Fruit fly (Drosophila melanogaster) whole organism, embryonic: ENCODE results near the gene CAH4.
A peak's percentile ranks its signal among the peaks of the same experiment; 100 is the strongest.

Experiments used
- Atf6 ChIP-seq: fragments of 200-800 bp; sonication (Bioruptor generic); IDR thresholded peaks from 2 replicates; pipeline ENCODE4 v1.3.6; 2022; ENCODE audit warnings: missing biosample characterization, missing genetic modification characterization
- B-H1 ChIP-seq: fragments of 200-800 bp; sonication (Bioruptor generic); IDR thresholded peaks from 3 replicates; pipeline ENCODE4 v1.3.6; 2022; ENCODE audit warnings: missing biosample characterization, missing genetic modification characterization
- CG10462 ChIP-seq: fragments of 200-800 bp; sonication (Bioruptor generic); optimal IDR thresholded peaks from 2 replicates; lab custom pipeline; 2016; ENCODE audit warnings: missing biosample characterization, missing genetic modification characterization
- CG11695 ChIP-seq: fragments of 200-800 bp; sonication (Bioruptor generic); IDR thresholded peaks from 3 replicates; pipeline ENCODE4 v1.3.6; 2022; ENCODE audit warnings: missing biosample characterization, missing genetic modification characterization
- CG13894 ChIP-seq: fragments of 200-800 bp; sonication (Bioruptor generic); optimal IDR thresholded peaks from 3 replicates; lab custom pipeline; 2018; ENCODE audit warnings: missing biosample characterization, mild to moderate bottlenecking, missing genetic modification characterization, moderate library complexity
- CG15696 ChIP-seq: fragments of 200-800 bp; sonication (Bioruptor generic); optimal IDR thresholded peaks from 2 replicates; lab custom pipeline; 2019; ENCODE audit warnings: missing biosample characterization, mild to moderate bottlenecking, missing genetic modification characterization, moderate library complexity
- CG17361 ChIP-seq: fragments of 200-800 bp; sonication (Bioruptor generic); IDR thresholded peaks from 3 replicates; pipeline ENCODE4 v1.3.6; 2022; ENCODE audit warnings: missing biosample characterization, missing genetic modification characterization
- CG17802 ChIP-seq: fragments of 200-800 bp; sonication (Bioruptor generic); optimal IDR thresholded peaks from 2 replicates; lab custom pipeline; 2018; ENCODE audit warnings: missing biosample characterization, mild to moderate bottlenecking, missing genetic modification characterization, moderate library complexity
- CG18599 ChIP-seq: fragments of 200-800 bp; sonication (Bioruptor generic); optimal IDR thresholded peaks from 3 replicates; lab custom pipeline; 2017; ENCODE audit warnings: missing biosample characterization, missing genetic modification characterization, mild to moderate bottlenecking, moderate library complexity, missing genetic modification reagents
- CG2889 ChIP-seq: fragments of 200-800 bp; sonication (Bioruptor generic); IDR thresholded peaks from 3 replicates; pipeline ENCODE4 v1.3.6; 2022; ENCODE audit warnings: missing biosample characterization, missing genetic modification characterization
- CG32532 ChIP-seq: fragments of 200-800 bp; sonication (Bioruptor generic); IDR thresholded peaks from 2 replicates; pipeline ENCODE4 v1.3.6; 2022; ENCODE audit warnings: missing biosample characterization, missing genetic modification characterization
- CG32767 ChIP-seq: fragments of 200-800 bp; sonication (Bioruptor generic); IDR thresholded peaks from 2 replicates; pipeline ENCODE4 v1.3.6; 2022; ENCODE audit warnings: missing biosample characterization, missing genetic modification characterization
- CG3838 ChIP-seq: fragments of 200-800 bp; sonication (Bioruptor generic); optimal IDR thresholded peaks from 3 replicates; lab custom pipeline; 2016; ENCODE audit warnings: missing biosample characterization, missing genetic modification characterization
- CG3847 ChIP-seq: fragments of 200-800 bp; sonication (Bioruptor generic); IDR thresholded peaks from 2 replicates; pipeline ENCODE4 v1.3.6; 2022; ENCODE audit warnings: missing biosample characterization, missing genetic modification characterization
- CG6791 ChIP-seq: fragments of 200-800 bp; sonication (Bioruptor generic); IDR thresholded peaks from 3 replicates; pipeline ENCODE4 v1.3.6; 2022; ENCODE audit warnings: missing biosample characterization, missing genetic modification characterization; ENCODE audit not compliant: partially characterized antibody
- CG6813 ChIP-seq: fragments of 200-800 bp; sonication (Bioruptor generic); optimal IDR thresholded peaks from 2 replicates; lab custom pipeline; 2017; ENCODE audit warnings: missing biosample characterization, missing genetic modification characterization, mild to moderate bottlenecking, moderate library complexity, missing genetic modification reagents
- CG8765 ChIP-seq: fragments of 200-800 bp; sonication (Bioruptor generic); IDR thresholded peaks from 2 replicates; pipeline ENCODE4 v1.3.6; 2022; ENCODE audit warnings: missing biosample characterization, missing genetic modification characterization
- CG9437 ChIP-seq: fragments of 200-800 bp; sonication (Bioruptor generic); optimal IDR thresholded peaks from 2 replicates; lab custom pipeline; 2018; ENCODE audit warnings: missing biosample characterization, mild to moderate bottlenecking, missing genetic modification characterization
- CG9727 ChIP-seq: fragments of 200-800 bp; sonication (Bioruptor generic); optimal IDR thresholded peaks from 3 replicates; lab custom pipeline; 2017; ENCODE audit warnings: missing biosample characterization, mild to moderate bottlenecking, missing genetic modification characterization
- Chrac-16 ChIP-seq: fragments of 200-800 bp; sonication (Bioruptor generic); optimal IDR thresholded peaks from 3 replicates; lab custom pipeline; 2016; ENCODE audit warnings: missing biosample characterization, missing genetic modification characterization
- D19A ChIP-seq: fragments of 200-800 bp; optimal IDR thresholded peaks from 3 replicates; lab custom pipeline; 2019; ENCODE audit warnings: missing biosample characterization, mild to moderate bottlenecking, missing genetic modification characterization, moderate library complexity
- Gug ChIP-seq: fragments of 200-800 bp; sonication (Bioruptor generic); IDR thresholded peaks from 4 replicates; pipeline ENCODE4 v1.3.6; 2022; ENCODE audit warnings: missing biosample characterization, missing genetic modification characterization
- HmgZ ChIP-seq: fragments of 200-800 bp; sonication (Bioruptor generic); optimal IDR thresholded peaks from 2 replicates; lab custom pipeline; 2018; ENCODE audit warnings: missing biosample characterization, mild to moderate bottlenecking, missing genetic modification characterization
- NK7.1 ChIP-seq: fragments of 200-800 bp; sonication (Bioruptor generic); optimal IDR thresholded peaks from 3 replicates; lab custom pipeline; 2016; ENCODE audit warnings: missing biosample characterization, missing genetic modification characterization
- Nf-YB ChIP-seq: fragments of 200-800 bp; sonication (Bioruptor generic); optimal IDR thresholded peaks from 3 replicates; lab custom pipeline; 2019; ENCODE audit warnings: missing biosample characterization, mild to moderate bottlenecking, missing genetic modification characterization, moderate library complexity
- Nf-YC ChIP-seq: fragments of 200-800 bp; optimal IDR thresholded peaks from 3 replicates; lab custom pipeline; 2019; ENCODE audit warnings: missing biosample characterization, mild to moderate bottlenecking, missing genetic modification characterization, moderate library complexity
- Taf1 ChIP-seq: fragments of 200-800 bp; sonication (Bioruptor generic); IDR thresholded peaks from 2 replicates; pipeline ENCODE4 v1.3.6; 2022; ENCODE audit warnings: missing biosample characterization, missing genetic modification characterization
- az2 ChIP-seq: fragments of 200-800 bp; sonication (Bioruptor generic); optimal IDR thresholded peaks from 3 replicates; lab custom pipeline; 2016; ENCODE audit warnings: missing biosample characterization, missing genetic modification characterization
- dm ChIP-seq: fragments of 200-800 bp; sonication (Bioruptor generic); optimal IDR thresholded peaks from 3 replicates; lab custom pipeline; 2016; ENCODE audit warnings: missing biosample characterization, missing genetic modification characterization
- dmrt99B ChIP-seq: fragments of 200-800 bp; sonication (Bioruptor generic); optimal IDR thresholded peaks from 2 replicates; lab custom pipeline; 2018; ENCODE audit warnings: missing biosample characterization, mild to moderate bottlenecking, missing genetic modification characterization, moderate library complexity
- esg ChIP-seq: fragments of 200-800 bp; sonication (Bioruptor generic); conservative IDR thresholded peaks from 2 replicates; pipeline ENCODE4 v1.3.6; 2022; ENCODE audit warnings: missing biosample characterization, missing genetic modification characterization
- fd64A ChIP-seq: fragments of 200-800 bp; sonication (Bioruptor generic); optimal IDR thresholded peaks from 3 replicates; lab custom pipeline; 2018; ENCODE audit warnings: missing biosample characterization, mild to moderate bottlenecking, missing genetic modification characterization
- fru ChIP-seq: fragments of >200 bp; optimal IDR thresholded peaks from 2 replicates; lab custom pipeline; 2017
- gce ChIP-seq: fragments of 200-800 bp; sonication (Bioruptor generic); IDR thresholded peaks from 3 replicates; pipeline ENCODE4 v1.3.6; 2022; ENCODE audit warnings: missing biosample characterization, missing genetic modification characterization
- gcm ChIP-seq: fragments of 200-800 bp; sonication (Bioruptor generic); optimal IDR thresholded peaks from 2 replicates; lab custom pipeline; 2019; ENCODE audit warnings: missing biosample characterization, mild to moderate bottlenecking, missing genetic modification characterization, moderate library complexity
- grn ChIP-seq: fragments of 200-800 bp; sonication (Bioruptor generic); optimal IDR thresholded peaks from 3 replicates; lab custom pipeline; 2017; ENCODE audit warnings: missing biosample characterization, missing genetic modification characterization
- hth ChIP-seq: fragments of >200 bp; optimal IDR thresholded peaks from 2 replicates; lab custom pipeline; 2017; ENCODE audit warnings: inconsistent platforms
- jumu ChIP-seq: fragments of 200-800 bp; sonication (Bioruptor generic); optimal IDR thresholded peaks from 3 replicates; lab custom pipeline; 2016; ENCODE audit warnings: missing biosample characterization, missing genetic modification characterization
- ken ChIP-seq: fragments of 200-800 bp; sonication (Bioruptor generic); IDR thresholded peaks from 3 replicates; pipeline ENCODE4 v1.3.6; 2022; ENCODE audit warnings: missing biosample characterization, missing genetic modification characterization
- kni ChIP-seq: fragments of 200-800 bp; sonication (Bioruptor generic); optimal IDR thresholded peaks from 3 replicates; lab custom pipeline; 2017; ENCODE audit warnings: mild to moderate bottlenecking, missing biosample characterization, missing genetic modification reagents, missing genetic modification characterization
- odd ChIP-seq: fragments of 200-800 bp; sonication (Bioruptor generic); optimal IDR thresholded peaks from 2 replicates; lab custom pipeline; 2017; ENCODE audit warnings: missing biosample characterization, mild to moderate bottlenecking, missing genetic modification characterization
- psq ChIP-seq: fragments of 200-800 bp; sonication (Bioruptor generic); optimal IDR thresholded peaks from 2 replicates; lab custom pipeline; 2017; ENCODE audit warnings: missing biosample characterization, missing genetic modification characterization
- scrt ChIP-seq: fragments of 200-800 bp; sonication (Bioruptor generic); optimal IDR thresholded peaks from 2 replicates; lab custom pipeline; 2018; ENCODE audit warnings: missing biosample characterization, mild to moderate bottlenecking, missing genetic modification characterization, moderate library complexity
- sens ChIP-seq: fragments of 200-800 bp; sonication (Bioruptor generic); peaks from one replicate; lab custom pipeline; 2016; ENCODE audit warnings: missing biosample characterization, missing genetic modification characterization
- seq ChIP-seq: fragments of 200-800 bp; sonication (Bioruptor generic); IDR thresholded peaks from 2 replicates; pipeline ENCODE4 v1.3.6; 2022; ENCODE audit warnings: missing biosample characterization, missing genetic modification characterization
- sisA ChIP-seq: fragments of 200-800 bp; sonication (Bioruptor generic); IDR thresholded peaks from 2 replicates; pipeline ENCODE4 v1.3.6; 2022; ENCODE audit warnings: missing biosample characterization, missing genetic modification characterization
- sna ChIP-seq: fragments of 200-800 bp; sonication (Bioruptor generic); IDR thresholded peaks from 2 replicates; pipeline ENCODE4 v1.3.6; 2022; ENCODE audit warnings: missing biosample characterization, missing genetic modification characterization; ENCODE audit not compliant: partially characterized antibody
- stc ChIP-seq: fragments of 200-800 bp; sonication (Bioruptor generic); IDR thresholded peaks from 2 replicates; pipeline ENCODE4 v1.3.6; 2022; ENCODE audit warnings: missing biosample characterization, missing genetic modification characterization
- tap ChIP-seq: fragments of 200-800 bp; optimal IDR thresholded peaks from 3 replicates; lab custom pipeline; 2019; ENCODE audit warnings: missing biosample characterization, mild to moderate bottlenecking, missing genetic modification characterization, moderate library complexity
- tgo ChIP-seq: fragments of 200-800 bp; sonication (Bioruptor generic); IDR thresholded peaks from 3 replicates; pipeline ENCODE4 v1.3.6; 2022; ENCODE audit warnings: missing biosample characterization, missing genetic modification characterization
- toy ChIP-seq: fragments of 200-800 bp; sonication (Bioruptor generic); IDR thresholded peaks from 2 replicates; pipeline ENCODE4 v1.3.6; 2022; ENCODE audit warnings: missing biosample characterization, missing genetic modification characterization

CAH4 gene

DNA sequence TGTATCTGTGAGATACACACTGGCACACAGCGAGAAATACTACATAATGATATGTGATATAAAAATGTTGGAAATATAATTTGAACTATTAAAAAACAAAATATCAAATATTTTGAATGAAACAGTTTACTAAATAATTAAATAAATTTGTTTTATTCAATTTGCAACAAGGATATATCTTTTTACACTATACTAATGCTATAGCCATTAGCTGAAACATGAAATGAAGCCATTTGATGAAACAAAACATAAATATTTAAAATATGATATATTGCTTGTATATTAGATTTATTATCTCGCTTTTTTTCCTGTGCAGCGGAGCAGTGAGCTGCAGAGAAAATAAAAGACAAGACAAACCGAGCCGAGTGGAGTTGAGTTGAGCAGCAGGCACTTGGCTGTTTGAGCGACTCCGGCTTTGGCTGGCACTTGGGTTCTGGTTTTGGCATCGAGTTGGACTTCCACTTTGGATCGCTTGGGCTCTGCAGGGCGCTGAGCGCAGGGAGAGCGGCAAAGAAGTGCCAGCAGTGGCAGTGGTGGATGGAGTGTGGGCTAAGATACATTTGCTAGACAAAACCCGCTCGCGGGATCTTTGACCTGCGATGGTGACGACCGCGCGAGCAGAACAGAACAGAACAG, 36.1 kb upstream of the CAH4 start (continued):
- TF ChIP-seq sna (GFP tag; lab: Robert Waterston, UW) (no peak), tgo (GFP tag; lab: Robert Waterston, UW) (peak; percentile 61), CG10462 (GFP tag; lab: Kevin White, UChicago) (no peak), sisA (GFP tag; lab: Robert Waterston, UW) (peak; percentile 68), CG6791 (no peak), dmrt99B (tag; lab: Kevin White, UChicago) (peak; percentile 92), grn (peak; percentile 3), seq (GFP tag; lab: Robert Waterston, UW) (0 out of 2 replicates have a peak, but pooled peaks have one; percentile 45), odd (GFP tag; lab: Kevin White, UChicago) (peak; percentile 60), gcm (GFP tag; lab: Kevin White, UChicago) (peak; percentile 88), CG9727 (GFP tag; lab: Kevin White, UChicago) (peak; percentile 93), kni (peak; percentile 22), gce (GFP tag; lab: Robert Waterston, UW) (0 out of 3 replicates have a peak, but pooled peaks have one; percentile 7), CG6813 (peak; percentile 58), CG13894 (tag; lab: Kevin White, UChicago) (no peak), ken (no peak), az2 (GFP tag; lab: Kevin White, UChicago) (peak; percentile 67), CG8765 (0 out of 2 replicates have a peak, but pooled peaks have one; percentile 19), HmgZ (tag; lab: Kevin White, UChicago) (peak; percentile 11), jumu (no peak), Atf6 (GFP tag; lab: Robert Waterston, UW) (peak; percentile 62; the same call in 1 of the 2 replicates), CG11695 (peak; percentile 85), fru (lab: Kevin White, UChicago) (no peak), scrt (GFP tag; lab: Kevin White, UChicago) (peak; percentile 64), CG32767 (peak; percentile 84), dm (GFP tag; lab: Kevin White, UChicago) (no peak), CG32532 (GFP tag; lab: Robert Waterston, UW) (peak; percentile 62; the same call in 1 of the 2 replicates), B-H1 (GFP tag; lab: Robert Waterston, UW) (peak; percentile 39; the same call in 2 of the 3 replicates), Nf-YB (GFP tag; lab: Kevin White, UChicago) (peak; percentile 71), hth (lab: Kevin White, UChicago) (no peak), sens (peak; percentile 59), CG3847 (GFP tag; lab: Robert Waterston, UW) (peak; percentile 47; the same call in 1 of the 2 replicates), CG17361 (GFP tag; lab: Robert Waterston, UW) (peak; percentile 98), psq (GFP tag; lab: Kevin White, UChicago) (peak; percentile 21), CG2889 (GFP tag; lab: Robert Waterston, UW) (peak; percentile 40; the same call in 1 of the 3 replicates), CG3838 (GFP tag; lab: Kevin White, UChicago) (no peak), Taf1 (GFP tag; lab: Robert Waterston, UW) (no peak), fd64A (no peak), CG18599 (GFP tag; lab: Kevin White, UChicago) (peak; percentile 60), tap (tag; lab: Kevin White, UChicago) (peak; percentile 81), CG9437 (peak; percentile 74), Chrac-16 (GFP tag; lab: Kevin White, UChicago) (peak; percentile 49), CG15696 (peak; percentile 92), D19A (tag; lab: Kevin White, UChicago) (peak; percentile 87), Gug (GFP tag; lab: Robert Waterston, UW) (no peak), esg (GFP tag; lab: Robert Waterston, UW) (peak; percentile 64), Nf-YC (peak; percentile 68), stc (GFP tag; lab: Robert Waterston, UW) (no peak; the same call in 1 of the 2 replicates), CG17802 (tag; lab: Kevin White, UChicago) (no peak), toy (GFP tag; lab: Robert Waterston, UW) (no peak), NK7.1 (GFP tag; lab: Kevin White, UChicago) (no peak)
